Worm (Caenorhabditis elegans): ENCODE measurements around the gene F44A2.5.

Gene F44A2.5

DNA sequence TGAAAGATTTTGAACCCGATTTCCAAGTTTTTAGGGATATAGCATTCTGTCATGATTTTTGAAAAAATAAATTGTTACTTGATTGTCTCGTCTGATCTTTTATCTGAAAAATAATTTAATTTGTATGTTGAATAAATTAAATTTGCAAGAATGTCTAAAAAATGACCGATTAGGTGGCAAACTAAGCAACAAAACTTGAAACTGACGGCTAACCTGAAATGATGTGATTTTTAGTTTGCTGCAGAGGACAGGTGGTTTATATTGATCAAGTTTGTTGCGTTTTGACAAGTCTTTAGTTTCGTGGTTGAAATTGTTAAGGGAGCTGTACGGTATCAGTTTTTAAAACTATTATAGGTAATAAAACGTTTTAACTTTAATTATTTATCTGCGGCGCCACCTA, 40.0 kb upstream of the F44A2.5 start, which contains the start of gene F07C3.16:
Gene F07C3.16, minus strand, starts transcription at position 101 of the 400 bp plus-strand sequence.
- no peak for TF ChIP-seq ceh-18 (tag; optimal IDR thresholded peaks at IDR 0.05)
- no peak for TF ChIP-seq ceh-22 (tag; optimal IDR thresholded peaks at IDR 0.05)
- no peak for TF ChIP-seq K02D7.2 (tag; optimal IDR thresholded peaks at IDR 0.05)
- TF ChIP-seq hlh-8 (tag; optimal IDR thresholded peaks at IDR 0.05): no peak
- TF ChIP-seq K09A11.1 (tag; optimal IDR thresholded peaks at IDR 0.05; ENCODE audit: insufficient read depth): no peak

DNA sequence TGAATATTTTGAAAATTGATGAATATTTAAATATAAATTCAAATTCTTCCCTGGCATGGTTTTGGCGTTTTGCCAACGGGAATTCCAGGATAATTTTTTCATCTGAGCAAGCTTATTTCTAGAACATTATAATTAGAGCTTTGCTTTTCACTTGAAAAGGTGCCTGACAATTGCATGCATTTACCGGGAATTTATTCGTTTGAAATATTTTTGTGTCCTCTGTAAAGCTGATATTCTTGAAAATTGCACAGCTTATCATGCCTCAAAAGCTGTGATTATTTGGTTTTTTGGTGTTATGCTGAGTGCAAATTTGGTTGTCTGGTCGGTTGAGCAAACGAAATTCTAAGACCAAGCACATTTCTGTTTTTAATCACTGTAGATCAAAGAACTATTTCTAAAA, 37.0 kb upstream of the F44A2.5 start:
- TF ChIP-seq npax-4 (tag; optimal IDR thresholded peaks at IDR 0.05) (no peak), hlh-6 (tag; optimal IDR thresholded peaks at IDR 0.05) (no peak), fax-1 (tag; optimal IDR thresholded peaks at IDR 0.05) (no peak), pax-1 (tag; optimal IDR thresholded peaks at IDR 0.05) (no peak), ceh-14 (tag; optimal IDR thresholded peaks at IDR 0.05) (no peak), lim-6 (tag; optimal IDR thresholded peaks at IDR 0.05) (no peak), odd-2 (tag; optimal IDR thresholded peaks at IDR 0.05) (no peak), K09A11.1 (tag; optimal IDR thresholded peaks at IDR 0.05; ENCODE audit: insufficient read depth) (no peak), lin-11 (tag; optimal IDR thresholded peaks at IDR 0.05) (no peak), hlh-30 (tag; optimal IDR thresholded peaks at IDR 0.05; ENCODE audit: insufficient read depth) (no peak), F13H6.1 (tag; optimal IDR thresholded peaks at IDR 0.05) (no peak), ets-4 (tag; optimal IDR thresholded peaks at IDR 0.05) (no peak), pha-4 (tag; optimal IDR thresholded peaks at IDR 0.05) (no peak)

DNA sequence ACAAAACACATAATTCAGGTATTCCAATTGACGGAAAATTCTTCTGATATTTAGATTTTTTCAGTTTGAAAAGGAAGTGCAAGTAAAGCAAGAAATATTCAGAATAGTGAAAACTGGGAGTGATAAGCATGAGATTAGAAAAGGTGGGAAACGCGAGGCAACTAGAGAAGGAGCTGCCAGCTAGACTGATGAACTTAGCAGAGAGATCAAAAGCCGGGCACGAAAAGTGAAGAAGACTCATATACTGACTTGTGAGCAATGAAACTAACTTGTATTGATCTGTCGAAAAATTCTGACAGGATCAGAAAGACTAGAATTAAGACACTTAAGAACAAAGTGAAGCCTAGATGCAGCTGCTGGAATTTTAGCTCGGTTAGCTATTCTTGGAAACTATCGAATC, 35.9 kb upstream of the F44A2.5 start, which contains the start of gene nhr-36:
Gene nhr-36, minus strand, starts transcription at position 101 of the 400 bp plus-strand sequence.
- TF ChIP-seq ceh-45 (GFP tag; IDR thresholded peaks at IDR 0.05): no peak
- no peak for TF ChIP-seq tbx-7 (tag; optimal IDR thresholded peaks at IDR 0.05)
- TF ChIP-seq sox-4 (tag; optimal IDR thresholded peaks at IDR 0.05): no peak
- TF ChIP-seq ceh-31 (tag; optimal IDR thresholded peaks at IDR 0.05): no peak
- no peak for TF ChIP-seq hlh-30 (tag; optimal IDR thresholded peaks at IDR 0.05; ENCODE audit: insufficient read depth)
- no peak for TF ChIP-seq npax-4 (tag; optimal IDR thresholded peaks at IDR 0.05)
- TF ChIP-seq ceh-2 (tag; optimal IDR thresholded peaks at IDR 0.05): no peak
- TF ChIP-seq eyg-1 (tag; optimal IDR thresholded peaks at IDR 0.05): no peak
- TF ChIP-seq odd-2 (tag; optimal IDR thresholded peaks at IDR 0.05): no peak
- TF ChIP-seq unc-3 (GFP tag; conservative IDR thresholded peaks at IDR 0.05): no peak
- TF ChIP-seq unc-3 (tag; optimal IDR thresholded peaks at IDR 0.05): no peak
- TF ChIP-seq tbx-2 (tag; optimal IDR thresholded peaks at IDR 0.05): no peak
- TF ChIP-seq pqm-1 (tag; optimal IDR thresholded peaks at IDR 0.05): no peak
- no peak for TF ChIP-seq ceh-30 (tag; optimal IDR thresholded peaks at IDR 0.05)
- TF ChIP-seq ref-2 (tag; optimal IDR thresholded peaks at IDR 0.05): no peak
- no peak for TF ChIP-seq ceh-24 (tag; optimal IDR thresholded peaks at IDR 0.05)
- TF ChIP-seq Y22D7AL.16 (tag; optimal IDR thresholded peaks at IDR 0.05): no peak

DNA sequence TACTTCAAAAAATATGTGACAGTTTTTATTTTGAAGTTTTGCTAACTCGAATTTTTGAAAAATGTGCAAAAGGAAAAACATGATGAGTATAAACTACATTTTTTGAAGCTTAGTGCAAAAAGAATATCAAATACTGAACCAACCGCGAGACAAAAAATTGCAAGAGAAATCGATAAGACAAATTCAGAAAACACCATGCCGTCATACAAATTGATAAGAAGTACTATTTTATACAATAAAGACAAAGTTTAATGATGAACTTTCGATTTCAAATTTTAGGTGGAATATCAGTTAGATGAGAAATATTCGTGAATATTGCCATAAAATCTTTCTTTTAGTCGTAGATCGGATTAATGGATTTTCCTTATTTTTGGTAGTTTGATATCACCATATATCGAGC, 34.7 kb upstream of the F44A2.5 start:
- TF ChIP-seq K09A11.1 (tag; optimal IDR thresholded peaks at IDR 0.05; ENCODE audit: insufficient read depth) (no peak), unc-55 (GFP tag; optimal IDR thresholded peaks at IDR 0.05) (no peak), dmd-4 (tag; optimal IDR thresholded peaks at IDR 0.05; ENCODE audit: borderline replicate concordance) (no peak), hlh-15 (tag; optimal IDR thresholded peaks at IDR 0.05) (no peak), pax-1 (tag; optimal IDR thresholded peaks at IDR 0.05) (no peak), npax-4 (tag; optimal IDR thresholded peaks at IDR 0.05) (no peak), che-1 (tag; optimal IDR thresholded peaks at IDR 0.05) (no peak), pha-2 (tag; optimal IDR thresholded peaks at IDR 0.05) (no peak), ceh-45 (GFP tag; IDR thresholded peaks at IDR 0.05) (no peak), pqm-1 (tag; optimal IDR thresholded peaks at IDR 0.05) (no peak), ceh-22 (tag; optimal IDR thresholded peaks at IDR 0.05) (no peak), ceh-14 (tag; optimal IDR thresholded peaks at IDR 0.05) (no peak), unc-42 (tag; optimal IDR thresholded peaks at IDR 0.05) (no peak), tbx-2 (tag; optimal IDR thresholded peaks at IDR 0.05) (no peak), hlh-6 (tag; optimal IDR thresholded peaks at IDR 0.05) (no peak)
